Worm (Caenorhabditis elegans): ENCODE measurements around the gene srx-93.

srx-93 gene

ce11 chrV:3585011-3585410 is 35.5 kb downstream of the srx-93 start:
- TF ChIP-seq crh-2 (tag; optimal IDR thresholded peaks at IDR 0.05) = no peak
- TF ChIP-seq ztf-11 (tag; optimal IDR thresholded peaks at IDR 0.05) = no peak
- no peak for TF ChIP-seq Y55F3AM.14 (GFP tag; optimal IDR thresholded peaks at IDR 0.05)
- TF ChIP-seq unc-39 (tag; optimal IDR thresholded peaks at IDR 0.05) = no peak
- no peak for TF ChIP-seq nhr-12 (tag; optimal IDR thresholded peaks at IDR 0.05)
- TF ChIP-seq gmeb-1 (tag; optimal IDR thresholded peaks at IDR 0.05) = no peak
- TF ChIP-seq skn-1 (tag; optimal IDR thresholded peaks at IDR 0.05) = no peak
- TF ChIP-seq blmp-1 (tag; optimal IDR thresholded peaks at IDR 0.05; ENCODE audit: insufficient read depth) = no peak
- TF ChIP-seq R02D3.7 (tag; optimal IDR thresholded peaks at IDR 0.05) = no peak
- TF ChIP-seq aly-2 (tag; optimal IDR thresholded peaks at IDR 0.05) = no peak
- TF ChIP-seq sma-9 (GFP tag; optimal IDR thresholded peaks at IDR 0.05) = no peak
- TF ChIP-seq sma-9 (tag; optimal IDR thresholded peaks at IDR 0.05) = no peak
- no peak for TF ChIP-seq nhr-129 (tag; optimal IDR thresholded peaks at IDR 0.05)
- no peak for TF ChIP-seq nhr-21 (tag; optimal IDR thresholded peaks at IDR 0.05)
- no peak for TF ChIP-seq F13H6.1 (tag; optimal IDR thresholded peaks at IDR 0.05)
- TF ChIP-seq elt-3 (tag; optimal IDR thresholded peaks at IDR 0.05) = no peak
- no peak for TF ChIP-seq nhr-25 (tag; optimal IDR thresholded peaks at IDR 0.05)
- TF ChIP-seq ztf-4 (tag; optimal IDR thresholded peaks at IDR 0.05) = no peak

- TF ChIP-seq mab-5 (tag; optimal IDR thresholded peaks at IDR 0.05) = no peak
- no peak for TF ChIP-seq unc-55 (GFP tag; optimal IDR thresholded peaks at IDR 0.05)
Observed at ce11 chrV:3583622-3584021, 36.9 kb downstream of the srx-93 start.

- TF ChIP-seq fos-1 (tag; optimal IDR thresholded peaks at IDR 0.05) (no peak), egl-27 (tag; optimal IDR thresholded peaks at IDR 0.05) (no peak), lin-39 (tag; optimal IDR thresholded peaks at IDR 0.05) (no peak), Y55F3AM.14 (GFP tag; optimal IDR thresholded peaks at IDR 0.05) (no peak), ztf-4 (tag; optimal IDR thresholded peaks at IDR 0.05) (no peak), ceh-82 (tag; optimal IDR thresholded peaks at IDR 0.05) (no peak), peb-1 (tag; optimal IDR thresholded peaks at IDR 0.05) (no peak), lin-11 (tag; optimal IDR thresholded peaks at IDR 0.05) (no peak), nhr-21 (tag; optimal IDR thresholded peaks at IDR 0.05) (no peak), ztf-11 (tag; optimal IDR thresholded peaks at IDR 0.05) (no peak)
Observed at ce11 chrV:3582671-3583070, 37.8 kb downstream of the srx-93 start.

- TF ChIP-seq peb-1 (tag; optimal IDR thresholded peaks at IDR 0.05) = no peak
- TF ChIP-seq sma-9 (GFP tag; optimal IDR thresholded peaks at IDR 0.05) = peak; percentile 21
- no peak for TF ChIP-seq sma-9 (tag; optimal IDR thresholded peaks at IDR 0.05)
Observed at ce11 chrV:3582086-3582485, 38.4 kb downstream of the srx-93 start.

ce11 chrV:3581643-3582042 is 38.9 kb downstream of the srx-93 start:
- TF ChIP-seq dmd-4 (tag; optimal IDR thresholded peaks at IDR 0.05) = no peak
- TF ChIP-seq mab-5 (tag; optimal IDR thresholded peaks at IDR 0.05) = no peak
- TF ChIP-seq nhr-77 (tag; optimal IDR thresholded peaks at IDR 0.05) = no peak
- TF ChIP-seq alr-1 (tag; optimal IDR thresholded peaks at IDR 0.05) = no peak
- no peak for TF ChIP-seq nhr-129 (tag; optimal IDR thresholded peaks at IDR 0.05)
- TF ChIP-seq lin-39 (tag; optimal IDR thresholded peaks at IDR 0.05) = no peak
- no peak for TF ChIP-seq ceh-16 (tag; optimal IDR thresholded peaks at IDR 0.05)
- no peak for TF ChIP-seq nhr-12 (tag; optimal IDR thresholded peaks at IDR 0.05)
- no peak for TF ChIP-seq ama-1 (optimal IDR thresholded peaks at IDR 0.05)
- TF ChIP-seq R02D3.7 (tag; optimal IDR thresholded peaks at IDR 0.05) = no peak
- no peak for TF ChIP-seq aly-2 (tag; optimal IDR thresholded peaks at IDR 0.05)
- TF ChIP-seq Y55F3AM.14 (GFP tag; optimal IDR thresholded peaks at IDR 0.05) = no peak
- TF ChIP-seq ceh-82 (tag; optimal IDR thresholded peaks at IDR 0.05) = no peak
- TF ChIP-seq unc-39 (tag; optimal IDR thresholded peaks at IDR 0.05) = no peak
- no peak for TF ChIP-seq snpc-4 (tag; optimal IDR thresholded peaks at IDR 0.05)
- TF ChIP-seq ztf-4 (tag; optimal IDR thresholded peaks at IDR 0.05) = no peak
- no peak for TF ChIP-seq ztf-1 (GFP tag; conservative IDR thresholded peaks at IDR 0.05)

- TF ChIP-seq mab-5 (tag; optimal IDR thresholded peaks at IDR 0.05) = no peak
- peak; percentile 11 for TF ChIP-seq nhr-129 (tag; optimal IDR thresholded peaks at IDR 0.05)
- no peak for TF ChIP-seq snpc-4 (tag; optimal IDR thresholded peaks at IDR 0.05)
- TF ChIP-seq C34F6.9 (tag; optimal IDR thresholded peaks at IDR 0.05) = no peak
Observed at ce11 chrV:3581034-3581433, 39.5 kb downstream of the srx-93 start.

Data from whole organism, L2 larva.